Worm (Caenorhabditis elegans) whole organism, L2 larva: Measurements from ENCODE around the gene lir-3.

Experiments used
- C34F6.9 ChIP-seq: fragments of 150-350 bp; optimal IDR thresholded peaks from 2 replicates; lab custom pipeline; 2014; ENCODE audit warnings: missing biosample characterization, missing genetic modification characterization
- F13H6.1 ChIP-seq: sonication (generic microtip); optimal IDR thresholded peaks from 2 replicates; lab custom pipeline; 2016; ENCODE audit warnings: missing genetic modification characterization, missing compliant biosample characterization
- Y55F3AM.14 ChIP-seq: fragments of 200-800 bp; sonication (Bioruptor generic); optimal IDR thresholded peaks from 2 replicates; lab custom pipeline; 2018; ENCODE audit warnings: mild to moderate bottlenecking, missing genetic modification characterization, missing compliant biosample characterization
- ZK546.5 ChIP-seq: sonication (generic microtip); optimal IDR thresholded peaks from 2 replicates; lab custom pipeline; 2017; ENCODE audit warnings: missing biosample characterization, missing genetic modification characterization
- ama-1 ChIP-seq: fragments of 150-350 bp; optimal IDR thresholded peaks from 2 replicates; lab custom pipeline; 2018; ENCODE audit warnings: inconsistent platforms
- blmp-1 ChIP-seq: sonication (generic microtip); optimal IDR thresholded peaks from 2 replicates; lab custom pipeline; 2017; ENCODE audit warnings: missing genetic modification characterization, mild to moderate bottlenecking, missing compliant biosample characterization, antibody characterized with exemption, moderate library complexity; ENCODE audit not compliant: insufficient read depth
- ceh-16 ChIP-seq: fragments of 150-350 bp; optimal IDR thresholded peaks from 2 replicates; lab custom pipeline; 2014; ENCODE audit warnings: missing biosample characterization, missing genetic modification characterization
- ceh-82 ChIP-seq: fragments of 150-350 bp; optimal IDR thresholded peaks from 2 replicates; lab custom pipeline; 2014; ENCODE audit warnings: missing biosample characterization, missing genetic modification characterization
- crh-2 ChIP-seq: sonication (generic microtip); optimal IDR thresholded peaks from 2 replicates; lab custom pipeline; 2017; ENCODE audit warnings: missing biosample characterization, missing genetic modification characterization
- egl-27 ChIP-seq: sonication (generic microtip); optimal IDR thresholded peaks from 3 replicates; lab custom pipeline; 2017; ENCODE audit warnings: missing biosample characterization, missing genetic modification reagents, missing genetic modification characterization
- elt-1 ChIP-seq: fragments of 150-350 bp; optimal IDR thresholded peaks from 2 replicates; lab custom pipeline; 2014; ENCODE audit warnings: missing biosample characterization, missing genetic modification characterization
- fos-1 ChIP-seq: fragments of 150-350 bp; optimal IDR thresholded peaks from 2 replicates; lab custom pipeline; 2014; ENCODE audit warnings: missing biosample characterization, missing genetic modification characterization
- lin-13 ChIP-seq: fragments of 150-350 bp; optimal IDR thresholded peaks from 2 replicates; lab custom pipeline; 2014; ENCODE audit warnings: missing biosample characterization, missing genetic modification reagents, missing genetic modification characterization
- lsy-2 ChIP-seq, 2 experiments: fragments of 150-350 bp in 1 of 2; sonication (generic microtip) in 1 of 2; optimal IDR thresholded peaks; 2 replicates each; lab custom pipeline; 2014 to 2017; ENCODE audit warnings: missing biosample characterization in 2 of 2, missing genetic modification characterization in 2 of 2
- mab-5 ChIP-seq: fragments of 150-350 bp; optimal IDR thresholded peaks from 2 replicates; lab custom pipeline; 2014; ENCODE audit warnings: missing biosample characterization, missing genetic modification characterization
- mbf-1 ChIP-seq: sonication (generic microtip); optimal IDR thresholded peaks from 2 replicates; lab custom pipeline; 2017; ENCODE audit warnings: missing biosample characterization, missing genetic modification characterization
- mdl-1 ChIP-seq, 2 experiments: fragments of 150-350 bp in 1 of 2; sonication (generic microtip) in 1 of 2; optimal IDR thresholded peaks; 2 replicates each; lab custom pipeline; 2017; ENCODE audit warnings: missing biosample characterization in 2 of 2, missing genetic modification characterization in 2 of 2
- nhr-10 ChIP-seq: sonication (generic microtip); optimal IDR thresholded peaks from 2 replicates; lab custom pipeline; 2017; ENCODE audit warnings: missing biosample characterization, missing genetic modification characterization
- nhr-11 ChIP-seq: fragments of 150-350 bp; optimal IDR thresholded peaks from 2 replicates; lab custom pipeline; 2014; ENCODE audit warnings: missing biosample characterization, missing genetic modification characterization
- nhr-237 ChIP-seq: fragments of 150-350 bp; optimal IDR thresholded peaks from 2 replicates; lab custom pipeline; 2014; ENCODE audit warnings: missing biosample characterization, missing genetic modification characterization
- nhr-25 ChIP-seq: fragments of 150-350 bp; sonication (generic microtip); optimal IDR thresholded peaks from 3 replicates; lab custom pipeline; 2014; ENCODE audit warnings: missing biosample characterization, missing genetic modification characterization
- nhr-6 ChIP-seq: fragments of 150-350 bp; optimal IDR thresholded peaks from 2 replicates; lab custom pipeline; 2014; ENCODE audit warnings: missing biosample characterization, missing genetic modification characterization
- nhr-77 ChIP-seq: fragments of 150-350 bp; optimal IDR thresholded peaks from 2 replicates; lab custom pipeline; 2014; ENCODE audit warnings: missing biosample characterization, missing genetic modification characterization
- peb-1 ChIP-seq: fragments of 150-350 bp; optimal IDR thresholded peaks from 2 replicates; lab custom pipeline; 2014; ENCODE audit warnings: missing biosample characterization, missing genetic modification characterization
- sem-4 ChIP-seq: fragments of 150-350 bp; optimal IDR thresholded peaks from 2 replicates; lab custom pipeline; 2014; ENCODE audit warnings: missing biosample characterization, missing genetic modification reagents, missing genetic modification characterization
- sma-3 ChIP-seq: sonication (generic microtip); optimal IDR thresholded peaks from 2 replicates; lab custom pipeline; 2016; ENCODE audit warnings: missing genetic modification reagents, missing genetic modification characterization, missing compliant biosample characterization
- sma-9 ChIP-seq, 2 experiments: fragments of 150-350 bp in 1 of 2; sonication (generic microtip) in 1 of 2; optimal IDR thresholded peaks; 2 replicates each; lab custom pipeline; 2014 to 2016; ENCODE audit warnings: missing genetic modification characterization in 2 of 2, mild to moderate bottlenecking in 1 of 2, missing biosample characterization in 1 of 2, missing compliant biosample characterization in 1 of 2, missing genetic modification reagents in 1 of 2, moderate library complexity in 1 of 2
- snpc-4 ChIP-seq: fragments of 150-350 bp; optimal IDR thresholded peaks from 2 replicates; lab custom pipeline; 2014; ENCODE audit warnings: missing biosample characterization, missing genetic modification characterization
- unc-39 ChIP-seq: fragments of 150-350 bp; optimal IDR thresholded peaks from 2 replicates; lab custom pipeline; 2014; ENCODE audit warnings: missing biosample characterization, missing genetic modification characterization
- unc-55 ChIP-seq: fragments of 150-350 bp; sonication (generic microtip); optimal IDR thresholded peaks from 3 replicates; lab custom pipeline; 2014; ENCODE audit warnings: missing biosample characterization, missing genetic modification reagents, missing genetic modification characterization
- unc-62 ChIP-seq: fragments of 150-350 bp; optimal IDR thresholded peaks from 2 replicates; lab custom pipeline; 2014; ENCODE audit warnings: missing biosample characterization, missing genetic modification reagents, missing genetic modification characterization
- ztf-4 ChIP-seq: fragments of 150-350 bp; optimal IDR thresholded peaks from 2 replicates; lab custom pipeline; 2014; ENCODE audit warnings: missing biosample characterization, missing genetic modification characterization

Gene lir-3

DNA sequence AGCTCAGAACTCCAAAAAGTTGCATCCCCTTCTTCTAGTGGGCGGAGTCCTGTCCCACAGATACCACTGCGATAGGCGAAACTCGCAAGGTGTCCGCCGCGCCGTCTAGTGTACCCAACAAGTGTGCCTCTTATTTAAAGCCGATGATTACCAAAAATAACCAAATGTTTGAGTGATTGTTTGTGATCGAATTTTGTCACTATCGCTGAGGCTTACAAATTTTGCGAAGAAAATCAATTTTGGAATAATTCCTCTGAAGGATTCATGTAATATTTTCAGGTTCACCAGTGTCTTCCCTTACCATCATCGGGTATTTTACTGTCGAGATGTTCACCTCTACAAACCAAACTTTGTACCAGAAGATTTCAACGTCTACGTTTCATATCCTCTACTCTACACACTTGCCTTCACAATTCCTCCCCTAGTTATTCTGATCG is 39.5 kb upstream of the lir-3 start (continued):
- TF ChIP-seq peb-1 (tag; lab: Kevin White, UChicago) (no peak), snpc-4 (tag; lab: Kevin White, UChicago) (peak; percentile 99), Y55F3AM.14 (GFP tag; lab: Kevin White, UChicago) (peak; percentile 58), lsy-2 (tag; optimal IDR thresholded peaks at IDR 0.05; lab: Kevin White, UChicago) (peak; percentile 60 to 74), sma-3 (GFP tag; lab: Kevin White, UChicago) (peak; percentile 86), unc-39 (tag; lab: Kevin White, UChicago) (no peak)
- TF ChIP-seq, all 48 proteins: peak for 27

DNA sequence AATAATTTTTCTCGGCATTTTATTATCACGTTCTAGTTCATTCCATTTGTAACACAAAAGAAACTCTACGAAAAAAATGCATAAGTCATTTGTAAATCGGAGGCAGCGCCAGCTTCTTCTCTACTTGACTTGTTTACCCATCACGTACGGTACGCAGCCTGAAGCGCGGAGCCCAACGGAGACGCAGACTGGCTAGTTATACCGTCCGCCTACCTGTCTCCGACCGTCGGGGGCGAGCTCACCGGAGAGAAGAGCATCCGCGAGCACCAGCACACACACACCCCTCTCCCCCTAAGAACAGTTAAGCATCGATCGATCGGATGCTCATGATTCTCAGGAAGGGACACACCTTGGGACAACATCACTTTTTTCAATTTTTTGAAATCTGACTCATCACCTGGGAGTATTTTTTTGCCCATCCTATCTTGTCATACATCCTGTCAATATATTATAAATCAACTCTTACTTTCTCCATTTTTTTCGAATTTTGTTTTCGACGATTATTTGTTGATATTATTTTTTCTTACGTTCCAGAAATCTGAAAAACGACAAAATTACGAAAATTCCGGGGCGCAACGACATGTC is 37.3 kb upstream of the lir-3 start, which contains the start of gene plpr-1:
Gene plpr-1, plus strand, starts transcription at position 535 of the 585 bp plus-strand sequence.
- no peak for TF ChIP-seq elt-1
- TF ChIP-seq unc-39 (tag; lab: Kevin White, UChicago), result no peak
- TF ChIP-seq lin-13 (GFP tag; lab: Kevin White, UChicago), result no peak
- TF ChIP-seq egl-27 (tag; lab: Kevin White, UChicago), result no peak
- TF ChIP-seq crh-2 (tag; lab: Kevin White, UChicago), result no peak
- no peak for TF ChIP-seq nhr-6
- no peak for TF ChIP-seq F13H6.1 (tag; lab: Kevin White, UChicago)
- TF ChIP-seq ztf-4 (tag; lab: Kevin White, UChicago), result no peak
- TF ChIP-seq, all 48 proteins: peak for 0

DNA sequence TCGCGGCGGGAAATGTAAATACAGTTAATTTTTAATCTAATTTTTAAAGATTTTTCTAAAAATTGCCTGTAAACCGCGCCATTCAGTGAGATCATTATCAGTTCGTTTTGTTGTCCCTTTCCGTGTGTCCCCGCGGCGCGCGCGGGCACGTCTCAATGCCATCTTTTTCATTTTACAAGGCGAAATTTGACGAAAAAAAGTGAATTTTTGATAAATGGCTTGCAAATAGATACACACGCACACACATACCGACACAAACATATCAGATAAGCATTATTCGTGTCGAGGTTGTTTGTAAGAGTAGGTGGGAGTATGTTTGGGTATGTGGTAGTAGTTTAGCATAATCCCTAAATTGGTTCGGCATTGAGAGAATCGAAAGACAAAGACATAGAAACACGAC is 21.2 kb upstream of the lir-3 start:
- TF ChIP-seq Y55F3AM.14 (GFP tag; lab: Kevin White, UChicago) (no peak), mab-5 (tag; lab: Kevin White, UChicago) (no peak), ZK546.5 (tag; lab: Kevin White, UChicago) (no peak), nhr-77 (no peak), fos-1 (tag; lab: Kevin White, UChicago) (no peak), mdl-1 (tag; optimal IDR thresholded peaks at IDR 0.05; lab: Kevin White, UChicago) (no peak), ceh-16 (tag; lab: Kevin White, UChicago) (peak; percentile 60), snpc-4 (tag; lab: Kevin White, UChicago) (no peak), nhr-25 (tag; lab: Kevin White, UChicago) (peak; percentile 77), ama-1 (no peak), peb-1 (tag; lab: Kevin White, UChicago) (no peak), crh-2 (tag; lab: Kevin White, UChicago) (no peak), unc-39 (tag; lab: Kevin White, UChicago) (no peak), C34F6.9 (no peak), blmp-1 (tag; lab: Kevin White, UChicago) (peak; percentile 83), sem-4 (tag; lab: Kevin White, UChicago) (no peak), nhr-11 (no peak), ceh-82 (no peak), nhr-237 (tag; lab: Kevin White, UChicago) (no peak), F13H6.1 (tag; lab: Kevin White, UChicago) (no peak), unc-62 (GFP tag; lab: Kevin White, UChicago) (no peak), nhr-10 (no peak), lsy-2 (tag; optimal IDR thresholded peaks at IDR 0.05; lab: Kevin White, UChicago) (no peak), unc-55 (GFP tag; lab: Kevin White, UChicago) (no peak), sma-9 (GFP tag; optimal IDR thresholded peaks at IDR 0.05; lab: Kevin White, UChicago) (no peak), sma-9 (tag; optimal IDR thresholded peaks at IDR 0.05; lab: Kevin White, UChicago) (no peak), mbf-1 (tag; lab: Kevin White, UChicago) (no peak)

- TF ChIP-seq ZK546.5 (tag; lab: Kevin White, UChicago) (no peak), sma-3 (GFP tag; lab: Kevin White, UChicago) (peak; percentile 17), nhr-25 (tag; lab: Kevin White, UChicago) (peak; percentile 15)
- TF ChIP-seq, all 48 proteins: peak for 2
Measured at ce11 chrII:11204731-11205130, 20.1 kb upstream of the lir-3 start.
